Fruit fly (Drosophila melanogaster): Measurements from ENCODE around the gene lz.

DNA sequence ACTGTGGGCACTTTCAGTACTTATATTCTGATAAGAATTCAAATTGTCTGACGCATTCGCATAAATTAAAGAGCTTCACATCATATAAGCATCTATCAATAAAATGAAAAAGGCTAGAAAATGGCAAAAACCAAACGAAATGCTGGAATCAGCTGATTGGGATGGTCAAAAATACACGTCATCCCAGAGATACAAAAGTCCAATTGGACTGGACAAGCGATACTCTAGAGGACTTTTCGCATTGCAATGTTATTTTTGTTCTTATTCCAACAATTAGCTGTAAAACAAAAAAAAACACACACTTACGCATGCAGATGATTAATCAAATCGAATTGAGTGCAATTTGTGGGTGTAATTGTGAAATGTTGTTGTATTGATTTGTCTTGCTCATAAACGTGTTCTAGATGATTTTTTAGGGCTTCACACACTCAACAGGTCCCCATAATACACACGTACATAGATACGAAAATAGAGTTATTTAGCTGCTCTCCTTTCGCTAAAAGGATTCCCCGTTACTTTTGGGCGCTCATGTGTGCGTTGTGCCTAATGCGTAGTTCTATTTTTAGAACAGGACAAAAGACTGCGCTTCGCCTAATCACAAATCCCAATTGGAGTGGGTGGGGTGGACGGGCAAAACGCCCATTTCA lies 2.3 kb upstream of the lz start:
- TF ChIP-seq dl (GFP tag; optimal IDR thresholded peaks at IDR 0.05; ENCODE audit: insufficient read depth in 1 of 2, partially characterized antibody in 2 of 2): no peak
- TF ChIP-seq pan (optimal IDR thresholded peaks at IDR 0.05): no peak
- TF ChIP-seq psq (GFP tag; optimal IDR thresholded peaks at IDR 0.05): no peak
- no peak for TF ChIP-seq Dfd (GFP tag; optimal IDR thresholded peaks at IDR 0.05)

Measured in whole organism, wandering third instar larva.